Worm (Caenorhabditis elegans) whole organism, L4 larva: ENCODE data around the gene C27A2.8.

Experiments
- F49E8.2 ChIP-seq: sonication (generic microtip); optimal IDR thresholded peaks from 2 replicates; lab custom pipeline; 2016; ENCODE audit warnings: missing compliant biosample characterization, mild to moderate bottlenecking, missing genetic modification characterization, borderline replicate concordance
- T20F7.1 ChIP-seq: fragments of 200-800 bp; sonication (Bioruptor generic); optimal IDR thresholded peaks from 2 replicates; lab custom pipeline; 2018; ENCODE audit warnings: mild to moderate bottlenecking, missing genetic modification characterization, missing compliant biosample characterization
- ZK546.5 ChIP-seq, 2 experiments: sonication (generic microtip); optimal IDR thresholded peaks; 2 replicates each; lab custom pipeline; 2017; ENCODE audit warnings: missing biosample characterization in 2 of 2, missing genetic modification characterization in 2 of 2
- aha-1 ChIP-seq: fragments of 150-350 bp; peaks from one replicate; lab custom pipeline; 2014; ENCODE audit warnings: missing biosample characterization, missing genetic modification characterization
- aly-2 ChIP-seq: sonication (generic microtip); optimal IDR thresholded peaks from 2 replicates; lab custom pipeline; 2018; ENCODE audit warnings: missing biosample characterization, missing genetic modification characterization
- ceh-28 ChIP-seq: fragments of 150-350 bp; optimal IDR thresholded peaks from 2 replicates; lab custom pipeline; 2014; ENCODE audit warnings: missing biosample characterization, missing genetic modification reagents, missing genetic modification characterization
- ceh-44 ChIP-seq: fragments of 200-800 bp; sonication (Bioruptor generic); IDR thresholded peaks from 2 replicates; pipeline ENCODE4 v1.3.6; 2022; ENCODE audit warnings: missing genetic modification reagents, missing genetic modification characterization, missing compliant biosample characterization
- cey-2 ChIP-seq: sonication (generic microtip); optimal IDR thresholded peaks from 3 replicates; lab custom pipeline; 2017; ENCODE audit warnings: missing genetic modification characterization, mild to moderate bottlenecking, missing compliant biosample characterization, antibody characterized with exemption, borderline replicate concordance; ENCODE audit not compliant: insufficient read depth
- daf-16 ChIP-seq, 3 experiments: sonication (generic microtip); optimal IDR thresholded peaks; 2 replicates each; lab custom pipeline; 2016 to 2017; ENCODE audit warnings: missing genetic modification characterization in 3 of 3, missing genetic modification reagents in 3 of 3, mild to moderate bottlenecking in 2 of 3, missing compliant biosample characterization in 2 of 3, missing biosample characterization in 1 of 3, moderate library complexity in 1 of 3
- daf-8 ChIP-seq: fragments of 200-800 bp; sonication (Bioruptor generic); IDR thresholded peaks from 2 replicates; pipeline ENCODE4 v1.3.6; 2022; ENCODE audit warnings: missing genetic modification characterization, missing compliant biosample characterization
- dmd-6 ChIP-seq: fragments of 200-800 bp; sonication (Bioruptor generic); IDR thresholded peaks from 2 replicates; pipeline ENCODE4 v1.3.6; 2022; ENCODE audit warnings: missing genetic modification reagents, missing genetic modification characterization, missing compliant biosample characterization
- dve-1 ChIP-seq: sonication (generic microtip); optimal IDR thresholded peaks from 2 replicates; lab custom pipeline; 2017; ENCODE audit warnings: antibody characterized with exemption, mild to moderate bottlenecking, missing genetic modification characterization, missing compliant biosample characterization; ENCODE audit not compliant: insufficient read depth
- egl-27 ChIP-seq: sonication (generic microtip); optimal IDR thresholded peaks from 3 replicates; lab custom pipeline; 2017; ENCODE audit warnings: missing biosample characterization, missing genetic modification reagents, missing genetic modification characterization
- egl-43 ChIP-seq: fragments of 200-800 bp; sonication (Bioruptor generic); IDR thresholded peaks from 2 replicates; pipeline ENCODE4 v1.3.6; 2022; ENCODE audit warnings: missing genetic modification reagents, missing genetic modification characterization, missing compliant biosample characterization
- fos-1 ChIP-seq: fragments of 150-350 bp; optimal IDR thresholded peaks from 2 replicates; lab custom pipeline; 2014; ENCODE audit warnings: missing biosample characterization, missing genetic modification characterization
- hlh-11 ChIP-seq: fragments of 200-800 bp; sonication (Bioruptor generic); optimal IDR thresholded peaks from 2 replicates; lab custom pipeline; 2018; ENCODE audit warnings: mild to moderate bottlenecking, missing genetic modification characterization, missing compliant biosample characterization
- hlh-30 ChIP-seq: sonication (generic microtip); optimal IDR thresholded peaks from 2 replicates; lab custom pipeline; 2017; ENCODE audit warnings: antibody characterized with exemption, mild to moderate bottlenecking, missing genetic modification characterization, missing compliant biosample characterization; ENCODE audit not compliant: insufficient read depth
- hmg-1.1 ChIP-seq: fragments of 200-800 bp; sonication (Bioruptor generic); IDR thresholded peaks from 2 replicates; pipeline ENCODE4 v1.3.6; 2022; ENCODE audit warnings: missing genetic modification reagents, missing genetic modification characterization, missing compliant biosample characterization
- jun-1 ChIP-seq: fragments of 150-350 bp; optimal IDR thresholded peaks from 2 replicates; lab custom pipeline; 2014; ENCODE audit warnings: missing biosample characterization, missing genetic modification reagents, missing genetic modification characterization
- lim-7 ChIP-seq: fragments of 200-800 bp; sonication (Bioruptor generic); IDR thresholded peaks from 2 replicates; pipeline ENCODE4 v1.3.6; 2022; ENCODE audit warnings: missing genetic modification characterization, missing compliant biosample characterization
- lin-15B ChIP-seq: fragments of 150-350 bp; sonication (generic microtip); optimal IDR thresholded peaks from 3 replicates; lab custom pipeline; 2014; ENCODE audit warnings: missing biosample characterization, missing genetic modification characterization
- lin-29 ChIP-seq: fragments of 200-800 bp; sonication (Bioruptor generic); IDR thresholded peaks from 2 replicates; pipeline ENCODE4 v1.3.6; 2022; ENCODE audit warnings: missing genetic modification reagents, missing genetic modification characterization, missing compliant biosample characterization
- lsy-2 ChIP-seq, 2 experiments: fragments of 150-350 bp in 1 of 2; sonication (generic microtip) in 1 of 2; optimal IDR thresholded peaks; 2 replicates each; lab custom pipeline; 2014 to 2017; ENCODE audit warnings: missing biosample characterization in 2 of 2, missing genetic modification characterization in 2 of 2
- mdl-1 ChIP-seq, 2 experiments: fragments of 150-350 bp in 1 of 2; sonication (generic microtip) in 1 of 2; optimal IDR thresholded peaks; 2 replicates each; lab custom pipeline; 2014 to 2017; ENCODE audit warnings: missing biosample characterization in 2 of 2, missing genetic modification characterization in 2 of 2
- mep-1 ChIP-seq: fragments of 150-350 bp; sonication (generic microtip); optimal IDR thresholded peaks from 3 replicates; lab custom pipeline; 2014; ENCODE audit warnings: missing biosample characterization, missing genetic modification characterization
- nhr-102 ChIP-seq: sonication (generic microtip); optimal IDR thresholded peaks from 2 replicates; lab custom pipeline; 2016; ENCODE audit warnings: mild to moderate bottlenecking, missing genetic modification characterization, moderate library complexity, missing compliant biosample characterization
- nhr-111 ChIP-seq: fragments of 200-800 bp; sonication (Bioruptor generic); optimal IDR thresholded peaks from 2 replicates; lab custom pipeline; 2018; ENCODE audit warnings: mild to moderate bottlenecking, missing genetic modification characterization, missing compliant biosample characterization
- nhr-237 ChIP-seq: sonication (generic microtip); optimal IDR thresholded peaks from 2 replicates; lab custom pipeline; 2017; ENCODE audit warnings: missing biosample characterization, missing genetic modification characterization
- nhr-25 ChIP-seq: sonication (generic microtip); optimal IDR thresholded peaks from 2 replicates; lab custom pipeline; 2017; ENCODE audit warnings: missing genetic modification characterization, mild to moderate bottlenecking, missing compliant biosample characterization, antibody characterized with exemption, moderate library complexity, borderline replicate concordance; ENCODE audit not compliant: insufficient read depth
- nhr-28 ChIP-seq: fragments of 150-350 bp; optimal IDR thresholded peaks from 2 replicates; lab custom pipeline; 2014; ENCODE audit warnings: missing biosample characterization, missing genetic modification characterization
- nhr-42 ChIP-seq: fragments of 200-800 bp; sonication (Bioruptor generic); IDR thresholded peaks from 2 replicates; pipeline ENCODE4 v1.3.6; 2022; ENCODE audit warnings: missing genetic modification characterization, missing compliant biosample characterization
- nhr-77 ChIP-seq: fragments of 150-350 bp; optimal IDR thresholded peaks from 2 replicates; lab custom pipeline; 2014; ENCODE audit warnings: missing biosample characterization, missing genetic modification characterization
- php-3 ChIP-seq: fragments of 200-800 bp; sonication (Bioruptor generic); IDR thresholded peaks from 2 replicates; pipeline ENCODE4 v1.3.6; 2022; ENCODE audit warnings: missing genetic modification reagents, missing genetic modification characterization, missing compliant biosample characterization
- pqm-1 ChIP-seq: sonication (generic microtip); optimal IDR thresholded peaks from 2 replicates; lab custom pipeline; 2017; ENCODE audit warnings: missing biosample characterization, missing genetic modification characterization
- snpc-4 ChIP-seq: fragments of 150-350 bp; optimal IDR thresholded peaks from 2 replicates; lab custom pipeline; 2014; ENCODE audit warnings: missing biosample characterization, missing genetic modification characterization
- spr-1 ChIP-seq: sonication (generic microtip); optimal IDR thresholded peaks from 2 replicates; lab custom pipeline; 2016; ENCODE audit warnings: mild to moderate bottlenecking, missing genetic modification characterization, missing compliant biosample characterization
- spr-3 ChIP-seq: fragments of 200-800 bp; sonication (Bioruptor generic); optimal IDR thresholded peaks from 2 replicates; lab custom pipeline; 2018; ENCODE audit warnings: mild to moderate bottlenecking, missing genetic modification characterization, missing compliant biosample characterization
- unc-62 ChIP-seq, 3 experiments: fragments of 150-350 bp in 1 of 3; sonication (generic microtip); optimal IDR thresholded peaks in 2 of 3; peaks in 1 of 3; 1 replicate in 1 of 3; 2 replicates in 2 of 3; lab custom pipeline; 2014 to 2017; ENCODE audit warnings: missing biosample characterization in 3 of 3, missing genetic modification characterization in 3 of 3, missing genetic modification reagents in 3 of 3, missing genotype in 1 of 3
- ztf-7 ChIP-seq: fragments of 150-350 bp; optimal IDR thresholded peaks from 2 replicates; lab custom pipeline; 2014; ENCODE audit warnings: missing biosample characterization, missing genetic modification characterization

C27A2.8 gene

DNA sequence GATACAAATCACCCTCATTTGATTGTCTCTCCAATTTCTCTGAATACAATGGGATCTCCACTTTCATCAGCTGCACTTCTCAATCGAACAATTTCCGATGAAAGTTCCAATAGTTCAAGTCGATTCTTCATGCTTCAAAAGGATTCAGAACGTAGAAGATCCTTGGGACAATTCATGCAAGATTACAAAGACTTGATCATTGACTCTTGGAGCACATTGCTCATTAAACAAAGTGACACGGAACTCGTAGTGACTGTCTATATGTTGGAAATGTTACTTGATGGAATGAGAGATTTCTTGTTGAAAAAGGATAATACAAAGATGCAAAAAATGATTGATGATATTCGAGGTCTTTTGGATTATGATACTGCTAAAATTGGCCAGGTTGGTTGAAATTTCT is 39.9 kb downstream of the C27A2.8 start:
- peak in 1 of 2 experiments; percentile 99 for TF ChIP-seq unc-62 (GFP tag; optimal IDR thresholded peaks at IDR 0.05 in 1 of 2; lab: Kevin White, UChicago)
- TF ChIP-seq unc-62 (tag; optimal IDR thresholded peaks at IDR 0.05; lab: Kevin White, UChicago) = no peak
- TF ChIP-seq spr-1 = no peak
- TF ChIP-seq mep-1 = no peak

- no peak for TF ChIP-seq lin-29 (GFP tag; lab: Robert Waterston, UW)
- no peak for TF ChIP-seq jun-1 (tag; lab: Kevin White, UChicago)
- no peak for TF ChIP-seq F49E8.2 (tag; lab: Kevin White, UChicago)
- TF ChIP-seq cey-2 (tag; lab: Kevin White, UChicago) = no peak
- no peak for TF ChIP-seq ZK546.5 (tag; optimal IDR thresholded peaks at IDR 0.05; lab: Kevin White, UChicago)
- no peak for TF ChIP-seq ztf-7 (tag; lab: Kevin White, UChicago)
- no peak for TF ChIP-seq nhr-77 (tag; lab: Kevin White, UChicago)
- TF ChIP-seq fos-1 (tag; lab: Kevin White, UChicago) = no peak
- TF ChIP-seq egl-27 (tag; lab: Kevin White, UChicago) = no peak
- no peak for TF ChIP-seq lim-7
- peak; percentile 39 for TF ChIP-seq dve-1
- TF ChIP-seq spr-3 (GFP tag; lab: Kevin White, UChicago) = no peak
- no peak for TF ChIP-seq ceh-44 (GFP tag; lab: Robert Waterston, UW)
- TF ChIP-seq dmd-6 (GFP tag; lab: Robert Waterston, UW) = peak; percentile 70
- no peak for TF ChIP-seq nhr-42 (GFP tag; lab: Robert Waterston, UW)
- TF ChIP-seq mdl-1 (tag; optimal IDR thresholded peaks at IDR 0.05; lab: Kevin White, UChicago) = no peak
- no peak for TF ChIP-seq daf-16 (GFP tag; optimal IDR thresholded peaks at IDR 0.05; lab: Kevin White, UChicago)
- peak; percentile 72 for TF ChIP-seq daf-16 (tag; optimal IDR thresholded peaks at IDR 0.05; lab: Kevin White, UChicago)
- TF ChIP-seq nhr-237 (tag; lab: Kevin White, UChicago) = no peak
- no peak for TF ChIP-seq nhr-102 (tag; lab: Kevin White, UChicago)
- TF ChIP-seq php-3 (GFP tag; lab: Robert Waterston, UW) = 0 out of 2 replicates have a peak, but pooled peaks have one; percentile 15
- TF ChIP-seq T20F7.1 = no peak
- no peak for TF ChIP-seq daf-8 (GFP tag; lab: Robert Waterston, UW)
- peak; percentile 3 for TF ChIP-seq nhr-28 (tag; lab: Kevin White, UChicago)
- TF ChIP-seq pqm-1 = peak; percentile 79
- peak; percentile 10 for TF ChIP-seq hlh-11 (tag; lab: Kevin White, UChicago)
- TF ChIP-seq lin-15B = no peak
- TF ChIP-seq ceh-28 (tag; lab: Kevin White, UChicago) = no peak
- TF ChIP-seq egl-43 (GFP tag; lab: Robert Waterston, UW) = no peak
Observed at ce11 chrII:5022381-5022855, 45.4 kb downstream of the C27A2.8 start, which contains the start of the genes nsy-1 and F59A6.13. Gene nsy-1, plus strand, starts transcription at chrII:5022757. Gene F59A6.13, plus strand, starts transcription at chrII:5022805.

ce11 chrII:5021518-5021917 is 46.3 kb downstream of the C27A2.8 start:
- no peak for TF ChIP-seq aly-2 (tag; lab: Kevin White, UChicago)
- no peak for TF ChIP-seq nhr-102 (tag; lab: Kevin White, UChicago)
- TF ChIP-seq nhr-25 = peak; percentile 41
- peak in 1 of 2 experiments; percentile 9 for TF ChIP-seq lsy-2 (tag; optimal IDR thresholded peaks at IDR 0.05; lab: Kevin White, UChicago)

- TF ChIP-seq hlh-30 (tag; lab: Kevin White, UChicago) (peak; percentile 81), daf-16 (GFP tag; optimal IDR thresholded peaks at IDR 0.05; lab: Kevin White, UChicago) (no peak), daf-16 (tag; optimal IDR thresholded peaks at IDR 0.05; lab: Kevin White, UChicago) (peak; percentile 61), nhr-111 (GFP tag; lab: Kevin White, UChicago) (no peak), hmg-1.1 (GFP tag; lab: Robert Waterston, UW) (0 out of 2 replicates have a peak, but pooled peaks have one; percentile 8), dve-1 (peak; percentile 8), hlh-11 (tag; lab: Kevin White, UChicago) (peak; percentile 36), snpc-4 (tag; lab: Kevin White, UChicago) (no peak), mdl-1 (tag; optimal IDR thresholded peaks at IDR 0.05; lab: Kevin White, UChicago) (peak in 1 of 2 experiments; percentile 49), aha-1 (tag; lab: Kevin White, UChicago) (peak; percentile 14)
Observed at ce11 chrII:5020513-5021081, 47.2 kb downstream of the C27A2.8 start.
